Worm (Caenorhabditis elegans): Measurements from ENCODE around the gene srv-5.

The srv-5 gene

DNA sequence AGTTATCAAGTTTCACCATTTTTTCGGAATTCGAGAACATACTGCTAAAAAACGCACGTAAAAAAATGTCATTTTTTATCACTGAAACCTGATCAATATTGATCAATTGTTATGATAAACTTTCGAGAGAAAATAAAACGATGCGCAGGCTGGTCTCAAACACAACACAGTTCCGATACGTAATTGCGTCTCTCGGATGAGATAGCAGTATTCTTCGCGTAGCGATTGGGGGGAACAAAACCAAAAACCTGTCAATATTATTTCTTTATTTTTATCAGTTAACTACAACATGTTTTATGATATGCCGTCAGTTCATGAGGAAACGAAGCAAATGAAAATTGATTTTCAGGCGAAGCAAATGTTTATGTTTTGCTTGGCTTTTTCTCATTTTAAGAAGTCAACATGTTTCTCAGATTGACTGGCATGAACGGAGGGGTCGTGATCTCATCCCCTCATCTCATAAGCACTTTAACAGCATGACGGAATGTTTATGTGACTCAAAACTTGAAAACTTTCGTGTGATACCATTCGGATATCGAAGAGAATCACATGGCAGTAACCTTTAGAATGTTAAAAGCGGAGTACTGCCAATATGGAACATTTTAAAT lies 36.5 kb upstream of the srv-5 start (continued):
- TF ChIP-seq Y67H2A.10 (GFP tag; conservative IDR thresholded peaks at IDR 0.05) (no peak), T07F8.4 (tag; optimal IDR thresholded peaks at IDR 0.05) (no peak), zim-3 (tag; optimal IDR thresholded peaks at IDR 0.05) (no peak), lin-26 (GFP tag; IDR thresholded peaks at IDR 0.05) (no peak), rcor-1 (GFP tag; IDR thresholded peaks at IDR 0.05) (no peak), nhr-90 (tag; optimal IDR thresholded peaks at IDR 0.05) (no peak), ztf-22 (GFP tag; optimal IDR thresholded peaks at IDR 0.05) (no peak), Y53G8AR.9 (GFP tag; conservative IDR thresholded peaks at IDR 0.05) (no peak), attf-5 (GFP tag; optimal IDR thresholded peaks at IDR 0.05) (peak; percentile 24), Y79H2A.3 (GFP tag; conservative IDR thresholded peaks at IDR 0.05) (no peak), madf-10 (tag; optimal IDR thresholded peaks at IDR 0.05) (no peak), athp-1 (tag; optimal IDR thresholded peaks at IDR 0.05) (no peak)

DNA sequence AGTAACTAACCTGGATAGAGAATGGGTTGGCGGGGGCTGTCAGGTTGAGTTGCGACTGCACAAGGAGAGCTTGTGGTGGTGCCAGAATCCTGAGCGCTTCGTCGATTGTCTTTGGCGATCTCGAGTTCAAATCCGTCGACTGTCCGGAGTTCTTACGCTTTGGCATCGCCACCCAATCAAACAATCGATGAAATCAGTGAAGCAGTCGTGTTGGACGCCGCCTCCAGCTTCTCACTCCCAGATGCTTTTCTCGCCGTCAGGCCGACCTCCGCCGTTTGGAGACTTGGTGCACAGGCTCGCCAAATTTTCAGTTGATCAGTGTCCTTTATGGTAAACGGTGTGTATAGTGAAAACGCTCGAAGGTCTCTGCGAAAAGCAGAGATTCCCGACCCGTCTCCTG lies 35.3 kb upstream of the srv-5 start, which contains the start of the genes F20B6.10 and hpk-1:
Gene F20B6.10 (minus strand): TSS at position 303 of the 400 bp plus-strand sequence.
Gene hpk-1 (minus strand): TSS at position 397 of the 400 bp plus-strand sequence.
- TF ChIP-seq attf-3 (GFP tag; conservative IDR thresholded peaks at IDR 0.05) (no peak), Y53F4B.3 (GFP tag; IDR thresholded peaks at IDR 0.05) (no peak), zim-3 (tag; optimal IDR thresholded peaks at IDR 0.05) (no peak), lir-1 (GFP tag; conservative IDR thresholded peaks at IDR 0.05) (no peak), bed-2 (GFP tag; IDR thresholded peaks at IDR 0.05) (no peak), egrh-3 (GFP tag; IDR thresholded peaks at IDR 0.05) (no peak), akir-1 (GFP tag; optimal IDR thresholded peaks at IDR 0.05) (no peak), nhr-179 (tag; optimal IDR thresholded peaks at IDR 0.05) (no peak), Y67H2A.10 (GFP tag; conservative IDR thresholded peaks at IDR 0.05) (no peak), lag-1 (GFP tag; IDR thresholded peaks at IDR 0.05) (no peak), egl-44 (GFP tag; IDR thresholded peaks at IDR 0.05) (no peak), F39B2.1 (GFP tag; IDR thresholded peaks at IDR 0.05) (no peak), tlf-1 (GFP tag; optimal IDR thresholded peaks at IDR 0.05) (no peak), lin-40 (tag; optimal IDR thresholded peaks at IDR 0.05) (no peak), F22D6.2 (tag; optimal IDR thresholded peaks at IDR 0.05) (no peak), zfh-2 (GFP tag; conservative IDR thresholded peaks at IDR 0.05) (peak; percentile 79), dox-1 (GFP tag; IDR thresholded peaks at IDR 0.05) (0 out of 2 replicates have a peak, but pooled peaks have one; percentile 18), B0336.3 (GFP tag; IDR thresholded peaks at IDR 0.05) (0 out of 2 replicates have a peak, but pooled peaks have one; percentile 16), cebp-2 (GFP tag; IDR thresholded peaks at IDR 0.05) (no peak), gei-17 (GFP tag; optimal IDR thresholded peaks at IDR 0.05) (no peak), nfya-2 (GFP tag; IDR thresholded peaks at IDR 0.05) (0 out of 2 replicates have a peak, but pooled peaks have one; percentile 23), C17E4.6 (GFP tag; IDR thresholded peaks at IDR 0.05) (no peak), fkh-3 (tag; optimal IDR thresholded peaks at IDR 0.05) (no peak), ama-1 (optimal IDR thresholded peaks at IDR 0.05) (no peak), ama-1 (GFP tag; optimal IDR thresholded peaks at IDR 0.05) (no peak), rec-8 (tag; optimal IDR thresholded peaks at IDR 0.05) (no peak), F49E8.2 (tag; optimal IDR thresholded peaks at IDR 0.05; ENCODE audit: insufficient read depth) (no peak)

DNA sequence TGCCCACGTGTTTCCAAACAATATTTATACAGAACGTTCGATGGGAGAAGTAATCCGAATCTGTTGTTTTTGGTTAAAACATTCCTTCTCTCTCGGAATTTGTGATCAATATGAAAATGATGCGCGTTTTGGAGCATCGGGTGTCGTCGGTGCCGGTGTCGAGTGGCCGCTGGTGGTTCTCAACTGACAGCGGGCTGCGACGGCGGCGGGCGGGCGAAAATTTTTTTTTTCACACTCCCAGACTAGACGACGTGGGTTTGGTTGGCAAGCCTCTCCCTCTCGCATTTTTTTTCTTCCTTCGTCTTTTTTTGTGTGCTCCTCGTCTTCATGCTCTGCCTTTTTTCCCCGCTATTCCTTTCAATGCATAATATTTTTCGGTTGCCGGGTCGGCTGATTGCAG lies 34.0 kb upstream of the srv-5 start, which contains the start of gene W01H2.2:
Gene W01H2.2 (minus strand): TSS at position 285 of the 400 bp plus-strand sequence.
- TF ChIP-seq bed-1 (GFP tag; IDR thresholded peaks at IDR 0.05) (no peak), ceh-91 (GFP tag; IDR thresholded peaks at IDR 0.05) (no peak), nfyb-1 (GFP tag; IDR thresholded peaks at IDR 0.05) (0 out of 2 replicates have a peak, but pooled peaks have one; percentile 43), madf-8 (GFP tag; conservative IDR thresholded peaks at IDR 0.05) (no peak), F22D6.2 (tag; optimal IDR thresholded peaks at IDR 0.05) (no peak), cebp-1 (GFP tag; IDR thresholded peaks at IDR 0.05) (no peak), cebp-1 (tag; optimal IDR thresholded peaks at IDR 0.05) (peak; percentile 31), lin-35 (GFP tag; optimal IDR thresholded peaks at IDR 0.05) (no peak), mcd-1 (GFP tag; IDR thresholded peaks at IDR 0.05) (0 out of 2 replicates have a peak, but pooled peaks have one; percentile 34), egrh-3 (GFP tag; IDR thresholded peaks at IDR 0.05) (no peak), mes-4 (tag; optimal IDR thresholded peaks at IDR 0.05) (no peak), zfh-2 (GFP tag; conservative IDR thresholded peaks at IDR 0.05) (peak; percentile 91), hsf-1 (GFP tag; IDR thresholded peaks at IDR 0.05) (no peak), chd-7 (tag; optimal IDR thresholded peaks at IDR 0.05) (peak; percentile 36)
